Worm (Caenorhabditis elegans) whole organism, late embryonic: Measurements from ENCODE around the gene Y45F10B.9.
"Not testable (repeated sequence)": the region's sequence is repeated elsewhere in the genome, so short reads cannot be mapped to it uniquely, and the experiment has no call there.

ENCODE experiments used
- C08G9.2 ChIP-seq: sonication (generic microtip); optimal IDR thresholded peaks from 2 replicates; lab custom pipeline; 2016; ENCODE audit warnings: mild to moderate bottlenecking, missing genetic modification characterization, moderate library complexity, missing compliant biosample characterization
- F13H6.1 ChIP-seq: sonication (generic microtip); optimal IDR thresholded peaks from 2 replicates; lab custom pipeline; 2016; ENCODE audit warnings: missing genetic modification characterization, missing compliant biosample characterization
- K09A11.1 ChIP-seq: sonication (generic microtip); optimal IDR thresholded peaks from 2 replicates; lab custom pipeline; 2017; ENCODE audit warnings: antibody characterized with exemption, mild to moderate bottlenecking, missing genetic modification characterization, missing compliant biosample characterization; ENCODE audit not compliant: insufficient read depth
- T23F11.4 ChIP-seq: fragments of 200-800 bp; sonication (Bioruptor generic); optimal IDR thresholded peaks from 2 replicates; lab custom pipeline; 2018; ENCODE audit warnings: mild to moderate bottlenecking, missing genetic modification characterization, missing compliant biosample characterization
- Y22D7AL.16 ChIP-seq: sonication (generic microtip); optimal IDR thresholded peaks from 2 replicates; lab custom pipeline; 2016; ENCODE audit warnings: missing genetic modification characterization, missing compliant biosample characterization
- ama-1 ChIP-seq: fragments of 150-350 bp; optimal IDR thresholded peaks from 2 replicates; lab custom pipeline; 2014
- ceh-19 ChIP-seq: fragments of 200-800 bp; sonication (Bioruptor generic); optimal IDR thresholded peaks from 2 replicates; lab custom pipeline; 2018; ENCODE audit warnings: mild to moderate bottlenecking, missing genetic modification characterization, missing compliant biosample characterization
- ceh-2 ChIP-seq: sonication (generic microtip); optimal IDR thresholded peaks from 2 replicates; lab custom pipeline; 2016; ENCODE audit warnings: missing genotype, missing genetic modification characterization, missing compliant biosample characterization
- ceh-45 ChIP-seq: fragments of 200-800 bp; sonication (Bioruptor generic); IDR thresholded peaks from 2 replicates; pipeline ENCODE4 v1.3.6; 2022; ENCODE audit warnings: missing genetic modification reagents, missing genetic modification characterization, missing compliant biosample characterization
- ceh-6 ChIP-seq: fragments of 200-800 bp; sonication (Bioruptor generic); optimal IDR thresholded peaks from 2 replicates; lab custom pipeline; 2018; ENCODE audit warnings: mild to moderate bottlenecking, missing genetic modification characterization, missing compliant biosample characterization
- dmd-4 ChIP-seq: sonication (generic microtip); optimal IDR thresholded peaks from 2 replicates; lab custom pipeline; 2016; ENCODE audit warnings: borderline replicate concordance, missing genetic modification characterization, missing compliant biosample characterization
- dve-1 ChIP-seq: sonication (generic microtip); optimal IDR thresholded peaks from 2 replicates; lab custom pipeline; 2017; ENCODE audit warnings: antibody characterized with exemption, mild to moderate bottlenecking, missing genetic modification characterization, missing compliant biosample characterization
- elt-2 ChIP-seq: sonication (generic microtip); optimal IDR thresholded peaks from 2 replicates; lab custom pipeline; 2016; ENCODE audit warnings: missing genetic modification reagents, missing genetic modification characterization, missing compliant biosample characterization
- ets-4 ChIP-seq: sonication (generic microtip); optimal IDR thresholded peaks from 2 replicates; lab custom pipeline; 2016; ENCODE audit warnings: missing genetic modification characterization, missing compliant biosample characterization
- fax-1 ChIP-seq: sonication (generic microtip); optimal IDR thresholded peaks from 2 replicates; lab custom pipeline; 2016; ENCODE audit warnings: missing genotype, missing genetic modification characterization, missing compliant biosample characterization
- fkh-10 ChIP-seq: fragments of 150-350 bp; optimal IDR thresholded peaks from 2 replicates; lab custom pipeline; 2014; ENCODE audit warnings: missing biosample characterization, missing genetic modification reagents, missing genetic modification characterization
- gmeb-2 ChIP-seq: sonication (generic microtip); optimal IDR thresholded peaks from 2 replicates; lab custom pipeline; 2016; ENCODE audit warnings: missing genetic modification characterization, inconsistent platforms, missing compliant biosample characterization
- hlh-15 ChIP-seq: sonication (generic microtip); optimal IDR thresholded peaks from 2 replicates; lab custom pipeline; 2016; ENCODE audit warnings: missing genetic modification characterization, missing compliant biosample characterization
- hlh-30 ChIP-seq: sonication (generic microtip); optimal IDR thresholded peaks from 2 replicates; lab custom pipeline; 2017; ENCODE audit warnings: antibody characterized with exemption, missing genetic modification characterization, missing compliant biosample characterization; ENCODE audit not compliant: insufficient read depth
- hlh-6 ChIP-seq: sonication (generic microtip); optimal IDR thresholded peaks from 2 replicates; lab custom pipeline; 2016; ENCODE audit warnings: missing genotype, missing genetic modification characterization, missing compliant biosample characterization
- hlh-8 ChIP-seq: sonication (generic microtip); optimal IDR thresholded peaks from 2 replicates; lab custom pipeline; 2016; ENCODE audit warnings: missing genotype, missing genetic modification characterization, missing compliant biosample characterization
- lim-6 ChIP-seq: sonication (generic microtip); optimal IDR thresholded peaks from 2 replicates; lab custom pipeline; 2016; ENCODE audit warnings: missing genetic modification characterization, missing compliant biosample characterization
- lin-11 ChIP-seq: fragments of 200-800 bp; sonication (Bioruptor generic); optimal IDR thresholded peaks from 2 replicates; lab custom pipeline; 2018; ENCODE audit warnings: mild to moderate bottlenecking, missing genetic modification characterization, missing compliant biosample characterization
- mec-3 ChIP-seq: sonication (generic microtip); optimal IDR thresholded peaks from 2 replicates; lab custom pipeline; 2016; ENCODE audit warnings: borderline replicate concordance, missing genetic modification characterization, missing compliant biosample characterization
- nfya-1 ChIP-seq: sonication (generic microtip); optimal IDR thresholded peaks from 2 replicates; lab custom pipeline; 2017; ENCODE audit warnings: missing genetic modification characterization, mild to moderate bottlenecking, missing compliant biosample characterization, antibody characterized with exemption, moderate library complexity
- npax-4 ChIP-seq: sonication (generic microtip); optimal IDR thresholded peaks from 2 replicates; lab custom pipeline; 2016; ENCODE audit warnings: missing genetic modification characterization, missing compliant biosample characterization
- pha-2 ChIP-seq: sonication (generic microtip); optimal IDR thresholded peaks from 2 replicates; lab custom pipeline; 2017; ENCODE audit warnings: mild to moderate bottlenecking, missing genetic modification characterization, missing compliant biosample characterization
- pha-4 ChIP-seq: fragments of 150-350 bp; optimal IDR thresholded peaks from 2 replicates; lab custom pipeline; 2018; ENCODE audit warnings: missing biosample characterization, missing genetic modification reagents, missing genetic modification characterization
- pros-1 ChIP-seq: fragments of 150-350 bp; optimal IDR thresholded peaks from 2 replicates; lab custom pipeline; 2014; ENCODE audit warnings: missing biosample characterization, missing genetic modification reagents, missing genetic modification characterization
- ref-2 ChIP-seq: sonication (generic microtip); optimal IDR thresholded peaks from 2 replicates; lab custom pipeline; 2016; ENCODE audit warnings: missing genetic modification characterization, missing compliant biosample characterization
- rnt-1 ChIP-seq: sonication (generic microtip); optimal IDR thresholded peaks from 2 replicates; lab custom pipeline; 2016; ENCODE audit warnings: missing genetic modification characterization, missing compliant biosample characterization
- sox-4 ChIP-seq: sonication (generic microtip); optimal IDR thresholded peaks from 2 replicates; lab custom pipeline; 2017; ENCODE audit warnings: mild to moderate bottlenecking, missing genetic modification characterization, inconsistent platforms, missing compliant biosample characterization
- syd-9 ChIP-seq: sonication (generic microtip); optimal IDR thresholded peaks from 2 replicates; lab custom pipeline; 2016; ENCODE audit warnings: mild to moderate bottlenecking, missing genetic modification characterization, moderate library complexity, missing compliant biosample characterization
- tbx-2 ChIP-seq: sonication (generic microtip); optimal IDR thresholded peaks from 2 replicates; lab custom pipeline; 2016; ENCODE audit warnings: missing genetic modification characterization, missing compliant biosample characterization
- tbx-7 ChIP-seq: sonication (generic microtip); optimal IDR thresholded peaks from 2 replicates; lab custom pipeline; 2016; ENCODE audit warnings: missing genotype, missing genetic modification characterization, missing compliant biosample characterization
- unc-42 ChIP-seq: sonication (generic microtip); optimal IDR thresholded peaks from 2 replicates; lab custom pipeline; 2016; ENCODE audit warnings: missing genotype, missing genetic modification characterization, missing compliant biosample characterization
- zip-5 ChIP-seq: sonication (generic microtip); optimal IDR thresholded peaks from 2 replicates; lab custom pipeline; 2016; ENCODE audit warnings: missing genetic modification characterization, missing compliant biosample characterization
- ztf-16 ChIP-seq: sonication (generic microtip); optimal IDR thresholded peaks from 2 replicates; lab custom pipeline; 2017; ENCODE audit warnings: missing genetic modification characterization, missing compliant biosample characterization

Gene Y45F10B.9

ce11 chrIV:13597813-13598212 is at the start of gene Y45F10B.9:
Y45F10B.9 (minus strand) TSS chrIV:13597913.
- TF ChIP-seq hlh-8; ceh-2 (tag; lab: Kevin White, UChicago); tbx-7: not testable (repeated sequence)

- TF ChIP-seq ama-1 (lab: Kevin White, UChicago) = no peak
- no peak for TF ChIP-seq ceh-45
- TF ChIP-seq ceh-2 (tag; lab: Kevin White, UChicago) = no peak
- TF ChIP-seq T23F11.4 (GFP tag; lab: Kevin White, UChicago) = no peak
- TF ChIP-seq tbx-2 = no peak
- no peak for TF ChIP-seq hlh-30 (tag; lab: Kevin White, UChicago)
- no peak for TF ChIP-seq fkh-10 (GFP tag; lab: Kevin White, UChicago)
- no peak for TF ChIP-seq pha-4 (tag; lab: Kevin White, UChicago)
- no peak for TF ChIP-seq npax-4
- TF ChIP-seq mec-3 (tag; lab: Kevin White, UChicago) = no peak
- no peak for TF ChIP-seq lim-6
- no peak for TF ChIP-seq unc-42 (tag; lab: Kevin White, UChicago)
- TF ChIP-seq Y22D7AL.16 (tag; lab: Kevin White, UChicago) = no peak
- TF ChIP-seq zip-5 = no peak
- TF ChIP-seq nfya-1 (tag; lab: Kevin White, UChicago) = no peak
- no peak for TF ChIP-seq K09A11.1
- TF ChIP-seq pha-2 (tag; lab: Kevin White, UChicago) = no peak
- TF ChIP-seq syd-9 = no peak
Measured at ce11 chrIV:13645823-13646222, 48.1 kb upstream of the Y45F10B.9 start, which contains the start of gene srz-29. srz-29 (minus strand) TSS chrIV:13645923.

- TF ChIP-seq lin-11 = no peak
- TF ChIP-seq hlh-15 = no peak
- peak; percentile 67 for TF ChIP-seq elt-2 (tag; lab: Kevin White, UChicago)
Measured at ce11 chrIV:13639027-13639426, 41.3 kb upstream of the Y45F10B.9 start, which contains the start of gene ugt-22. ugt-22 (plus strand) TSS chrIV:13639260.

- TF ChIP-seq lin-11 = no peak
- TF ChIP-seq F13H6.1 (tag; lab: Kevin White, UChicago) = no peak
- no peak for TF ChIP-seq gmeb-2 (tag; lab: Kevin White, UChicago)
- TF ChIP-seq C08G9.2 (tag; lab: Kevin White, UChicago) = no peak
- no peak for TF ChIP-seq sox-4
- no peak for TF ChIP-seq hlh-15
- no peak for TF ChIP-seq ceh-19
- no peak for TF ChIP-seq Y22D7AL.16 (tag; lab: Kevin White, UChicago)
- TF ChIP-seq hlh-6 (tag; lab: Kevin White, UChicago) = no peak
- no peak for TF ChIP-seq fax-1 (tag; lab: Kevin White, UChicago)
Measured at ce11 chrIV:13636975-13637374, 39.3 kb upstream of the Y45F10B.9 start, which contains the start of gene C08F11.7. C08F11.7 (plus strand) TSS chrIV:13637275.

- TF ChIP-seq ets-4 (no peak), pros-1 (tag; lab: Kevin White, UChicago) (no peak), ceh-6 (no peak), hlh-30 (tag; lab: Kevin White, UChicago) (no peak), ceh-2 (tag; lab: Kevin White, UChicago) (no peak), lin-11 (no peak), dve-1 (no peak), dmd-4 (tag; lab: Kevin White, UChicago) (no peak), Y22D7AL.16 (tag; lab: Kevin White, UChicago) (no peak), ref-2 (tag; lab: Kevin White, UChicago) (no peak), rnt-1 (tag; lab: Kevin White, UChicago) (no peak), gmeb-2 (tag; lab: Kevin White, UChicago) (no peak), ztf-16 (no peak), npax-4 (no peak)
- TF ChIP-seq, all 69 proteins: peak for 0
Measured at ce11 chrIV:13633165-13633564, 35.5 kb upstream of the Y45F10B.9 start, which contains the start of gene fbxa-98. fbxa-98 (plus strand) TSS chrIV:13633407.
